Worm (Caenorhabditis elegans): ENCODE results near the gene hrde-1.

- TF ChIP-seq ekl-4 (GFP tag; IDR thresholded peaks at IDR 0.05) (no peak; the same call in 1 of the 2 replicates), mel-28 (tag; optimal IDR thresholded peaks at IDR 0.05; ENCODE audit: borderline replicate concordance) (no peak), xnd-1 (tag; optimal IDR thresholded peaks at IDR 0.05) (no peak), him-1 (tag; optimal IDR thresholded peaks at IDR 0.05) (no peak), tlf-1 (GFP tag; optimal IDR thresholded peaks at IDR 0.05) (no peak), nhr-80 (tag; optimal IDR thresholded peaks at IDR 0.05) (peak; percentile 91), ama-1 (optimal IDR thresholded peaks at IDR 0.05) (no peak), ama-1 (GFP tag; optimal IDR thresholded peaks at IDR 0.05) (no peak), sdz-38 (tag; optimal IDR thresholded peaks at IDR 0.05) (no peak), zfh-2 (GFP tag; conservative IDR thresholded peaks at IDR 0.05) (peak; percentile 96), nfya-1 (tag; optimal IDR thresholded peaks at IDR 0.05; ENCODE audit: borderline replicate concordance, insufficient read depth) (no peak)
These were observed 47.7 kb upstream of the hrde-1 start for ce11 chrIII:4223668-4224127.
